Worm (Caenorhabditis elegans) whole organism, L4 larva: Measurements from ENCODE around the gene srsx-30.

Experiments
- F44E2.7 ChIP-seq: fragments of 200-800 bp; sonication (Bioruptor generic); IDR thresholded peaks from 2 replicates; pipeline ENCODE4 v2.1.2; 2022; ENCODE audit warnings: missing genetic modification characterization, missing compliant biosample characterization
- R02D3.7 ChIP-seq: fragments of 150-350 bp; sonication (generic microtip); optimal IDR thresholded peaks from 3 replicates; lab custom pipeline; 2014; ENCODE audit warnings: missing biosample characterization, missing genetic modification characterization
- T26A8.4 ChIP-seq: fragments of 200-800 bp; sonication (Bioruptor generic); IDR thresholded peaks from 2 replicates; pipeline ENCODE4 v1.3.6; 2022; ENCODE audit warnings: missing genetic modification characterization, missing compliant biosample characterization
- Y105C5A.15 ChIP-seq: fragments of 200-800 bp; sonication (Bioruptor generic); IDR thresholded peaks from 2 replicates; pipeline ENCODE4 v1.3.6; 2022; ENCODE audit warnings: missing genetic modification characterization, missing compliant biosample characterization
- Y5F2A.4 ChIP-seq: fragments of 200-800 bp; sonication (Bioruptor generic); optimal IDR thresholded peaks from 2 replicates; lab custom pipeline; 2018; ENCODE audit warnings: mild to moderate bottlenecking, missing genetic modification characterization, missing compliant biosample characterization
- aha-1 ChIP-seq: fragments of 150-350 bp; peaks from one replicate; lab custom pipeline; 2014; ENCODE audit warnings: missing biosample characterization, missing genetic modification characterization
- ceh-28 ChIP-seq: fragments of 150-350 bp; optimal IDR thresholded peaks from 2 replicates; lab custom pipeline; 2014; ENCODE audit warnings: missing biosample characterization, missing genetic modification reagents, missing genetic modification characterization
- ceh-32 ChIP-seq: sonication (generic microtip); optimal IDR thresholded peaks from 2 replicates; lab custom pipeline; 2016; ENCODE audit warnings: mild to moderate bottlenecking, missing genetic modification characterization, missing compliant biosample characterization; ENCODE audit not compliant: poor library complexity
- ceh-82 ChIP-seq: sonication (generic microtip); optimal IDR thresholded peaks from 2 replicates; lab custom pipeline; 2017; ENCODE audit warnings: missing biosample characterization, missing genetic modification characterization
- cey-2 ChIP-seq: sonication (generic microtip); optimal IDR thresholded peaks from 3 replicates; lab custom pipeline; 2017; ENCODE audit warnings: missing genetic modification characterization, mild to moderate bottlenecking, missing compliant biosample characterization, antibody characterized with exemption, borderline replicate concordance; ENCODE audit not compliant: insufficient read depth
- daf-12 ChIP-seq: fragments of 150-350 bp; optimal IDR thresholded peaks from 2 replicates; lab custom pipeline; 2014; ENCODE audit warnings: missing biosample characterization, missing genetic modification reagents, missing genetic modification characterization
- daf-16 ChIP-seq, 3 experiments: sonication (generic microtip); optimal IDR thresholded peaks; 2 replicates each; lab custom pipeline; 2016 to 2017; ENCODE audit warnings: missing genetic modification characterization in 3 of 3, missing genetic modification reagents in 3 of 3, mild to moderate bottlenecking in 2 of 3, missing compliant biosample characterization in 2 of 3, missing biosample characterization in 1 of 3, moderate library complexity in 1 of 3
- daf-19 ChIP-seq: fragments of 200-800 bp; sonication (Bioruptor generic); conservative IDR thresholded peaks from 2 replicates; pipeline ENCODE4 v1.3.6; 2022; ENCODE audit warnings: missing genetic modification characterization, missing compliant biosample characterization
- dmd-9 ChIP-seq: fragments of 200-800 bp; sonication (Bioruptor generic); IDR thresholded peaks from 2 replicates; pipeline ENCODE4 v1.3.6; 2022; ENCODE audit warnings: missing genetic modification reagents, missing genetic modification characterization, missing compliant biosample characterization
- duxl-1 ChIP-seq: sonication (generic microtip); optimal IDR thresholded peaks from 2 replicates; lab custom pipeline; 2016; ENCODE audit warnings: mild to moderate bottlenecking, missing genetic modification characterization, moderate library complexity, missing compliant biosample characterization; ENCODE audit not compliant: poor library complexity
- dve-1 ChIP-seq: sonication (generic microtip); optimal IDR thresholded peaks from 2 replicates; lab custom pipeline; 2017; ENCODE audit warnings: antibody characterized with exemption, mild to moderate bottlenecking, missing genetic modification characterization, missing compliant biosample characterization; ENCODE audit not compliant: insufficient read depth
- fkh-10 ChIP-seq: fragments of 150-350 bp; optimal IDR thresholded peaks from 2 replicates; lab custom pipeline; 2014; ENCODE audit warnings: missing biosample characterization, missing genetic modification reagents, missing genetic modification characterization
- hif-1 ChIP-seq, 2 experiments: sonication (generic microtip); optimal IDR thresholded peaks; 2 replicates each; lab custom pipeline; 2016 to 2017; ENCODE audit warnings: missing compliant biosample characterization in 2 of 2, missing genetic modification characterization in 2 of 2, missing genetic modification reagents in 2 of 2, missing genotype in 2 of 2, mild to moderate bottlenecking in 1 of 2
- hlh-11 ChIP-seq: fragments of 200-800 bp; sonication (Bioruptor generic); optimal IDR thresholded peaks from 2 replicates; lab custom pipeline; 2018; ENCODE audit warnings: mild to moderate bottlenecking, missing genetic modification characterization, missing compliant biosample characterization
- hlh-30 ChIP-seq: sonication (generic microtip); optimal IDR thresholded peaks from 2 replicates; lab custom pipeline; 2017; ENCODE audit warnings: antibody characterized with exemption, mild to moderate bottlenecking, missing genetic modification characterization, missing compliant biosample characterization; ENCODE audit not compliant: insufficient read depth
- lim-7 ChIP-seq: fragments of 200-800 bp; sonication (Bioruptor generic); IDR thresholded peaks from 2 replicates; pipeline ENCODE4 v1.3.6; 2022; ENCODE audit warnings: missing genetic modification characterization, missing compliant biosample characterization
- lin-1 ChIP-seq: fragments of 200-800 bp; sonication (Bioruptor generic); IDR thresholded peaks from 2 replicates; pipeline ENCODE4 v1.3.6; 2022; ENCODE audit warnings: missing genetic modification reagents, missing genetic modification characterization, missing compliant biosample characterization
- lin-15B ChIP-seq: fragments of 150-350 bp; sonication (generic microtip); optimal IDR thresholded peaks from 3 replicates; lab custom pipeline; 2014; ENCODE audit warnings: missing biosample characterization, missing genetic modification characterization
- lsy-2 ChIP-seq, 2 experiments: fragments of 150-350 bp in 1 of 2; sonication (generic microtip) in 1 of 2; optimal IDR thresholded peaks; 2 replicates each; lab custom pipeline; 2014 to 2017; ENCODE audit warnings: missing biosample characterization in 2 of 2, missing genetic modification characterization in 2 of 2
- madf-9 ChIP-seq: fragments of 200-800 bp; sonication (Bioruptor generic); conservative IDR thresholded peaks from 2 replicates; pipeline ENCODE4 v1.3.6; 2022; ENCODE audit warnings: missing genetic modification reagents, missing genetic modification characterization, missing compliant biosample characterization
- mdl-1 ChIP-seq, 2 experiments: fragments of 150-350 bp in 1 of 2; sonication (generic microtip) in 1 of 2; optimal IDR thresholded peaks; 2 replicates each; lab custom pipeline; 2014 to 2017; ENCODE audit warnings: missing biosample characterization in 2 of 2, missing genetic modification characterization in 2 of 2
- mxl-3 ChIP-seq: fragments of 200-800 bp; sonication (Bioruptor generic); optimal IDR thresholded peaks from 2 replicates; lab custom pipeline; 2018; ENCODE audit warnings: mild to moderate bottlenecking, missing genetic modification characterization, missing compliant biosample characterization
- nhr-237 ChIP-seq: sonication (generic microtip); optimal IDR thresholded peaks from 2 replicates; lab custom pipeline; 2017; ENCODE audit warnings: missing biosample characterization, missing genetic modification characterization
- nhr-28 ChIP-seq: fragments of 150-350 bp; optimal IDR thresholded peaks from 2 replicates; lab custom pipeline; 2014; ENCODE audit warnings: missing biosample characterization, missing genetic modification characterization
- nhr-41 ChIP-seq: fragments of 200-800 bp; sonication (Bioruptor generic); IDR thresholded peaks from 2 replicates; pipeline ENCODE4 v1.3.6; 2022; ENCODE audit warnings: missing genetic modification reagents, missing genetic modification characterization, missing compliant biosample characterization
- nhr-48 ChIP-seq: sonication (generic microtip); optimal IDR thresholded peaks from 2 replicates; lab custom pipeline; 2016; ENCODE audit warnings: mild to moderate bottlenecking, missing genetic modification characterization, missing compliant biosample characterization
- php-3 ChIP-seq: fragments of 200-800 bp; sonication (Bioruptor generic); IDR thresholded peaks from 2 replicates; pipeline ENCODE4 v1.3.6; 2022; ENCODE audit warnings: missing genetic modification reagents, missing genetic modification characterization, missing compliant biosample characterization
- pqm-1 ChIP-seq: sonication (generic microtip); optimal IDR thresholded peaks from 2 replicates; lab custom pipeline; 2017; ENCODE audit warnings: missing biosample characterization, missing genetic modification characterization
- skn-1 ChIP-seq: fragments of 150-350 bp; optimal IDR thresholded peaks from 2 replicates; lab custom pipeline; 2014; ENCODE audit warnings: missing biosample characterization, missing genetic modification characterization
- spr-3 ChIP-seq: fragments of 200-800 bp; sonication (Bioruptor generic); optimal IDR thresholded peaks from 2 replicates; lab custom pipeline; 2018; ENCODE audit warnings: mild to moderate bottlenecking, missing genetic modification characterization, missing compliant biosample characterization
- tra-1 ChIP-seq: fragments of 200-800 bp; sonication (Bioruptor generic); IDR thresholded peaks from 2 replicates; pipeline ENCODE4 v1.3.6; 2022; ENCODE audit warnings: missing genetic modification reagents, missing genetic modification characterization, missing compliant biosample characterization
- unc-62 ChIP-seq, 3 experiments: fragments of 150-350 bp in 1 of 3; sonication (generic microtip); optimal IDR thresholded peaks in 2 of 3; peaks in 1 of 3; 1 replicate in 1 of 3; 2 replicates in 2 of 3; lab custom pipeline; 2014 to 2017; ENCODE audit warnings: missing biosample characterization in 3 of 3, missing genetic modification characterization in 3 of 3, missing genetic modification reagents in 3 of 3, missing genotype in 1 of 3
- zag-1 ChIP-seq: fragments of 150-350 bp; optimal IDR thresholded peaks from 2 replicates; lab custom pipeline; 2014; ENCODE audit warnings: missing biosample characterization, missing genetic modification characterization
- zfp-2 ChIP-seq: sonication (generic microtip); optimal IDR thresholded peaks from 2 replicates; lab custom pipeline; 2016; ENCODE audit warnings: mild to moderate bottlenecking, missing genetic modification characterization, missing compliant biosample characterization
- ztf-7 ChIP-seq: fragments of 150-350 bp; optimal IDR thresholded peaks from 2 replicates; lab custom pipeline; 2014; ENCODE audit warnings: missing biosample characterization, missing genetic modification characterization

srsx-30 gene

DNA sequence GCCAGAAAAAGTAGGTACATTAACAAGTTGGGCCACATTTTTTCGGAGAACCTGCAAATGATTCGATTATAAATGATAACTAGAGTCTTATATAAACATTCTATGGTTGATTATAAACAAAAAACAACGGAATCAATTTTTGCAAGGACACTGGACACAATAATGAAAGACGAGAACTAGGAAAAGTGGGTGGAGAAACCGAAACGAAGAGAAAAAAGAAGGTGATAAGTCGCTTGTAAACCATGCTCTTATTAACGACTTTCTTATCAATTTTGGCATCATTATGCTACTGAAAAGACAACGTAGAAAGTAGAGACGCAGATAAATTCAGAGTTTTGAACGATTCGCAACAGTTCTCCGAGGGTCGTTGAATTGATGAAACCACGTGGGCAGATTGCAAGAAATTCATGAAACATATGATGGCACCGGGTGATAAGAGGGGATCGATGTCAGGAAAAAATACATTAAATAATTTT is 31.5 kb downstream of the srsx-30 start, which contains the start of gene ZK856.5:
TSS of gene ZK856.5 (minus strand) at position 51 of the 476 bp plus-strand sequence.
- TF ChIP-seq daf-16 (GFP tag; optimal IDR thresholded peaks at IDR 0.05; lab: Kevin White, UChicago) (no peak), daf-16 (tag; optimal IDR thresholded peaks at IDR 0.05; lab: Kevin White, UChicago) (peak; percentile 69), hlh-11 (tag; lab: Kevin White, UChicago) (peak; percentile 85), mxl-3 (GFP tag; lab: Kevin White, UChicago) (peak; percentile 73), pqm-1 (peak; percentile 76), hlh-30 (tag; lab: Kevin White, UChicago) (peak; percentile 21), T26A8.4 (GFP tag; lab: Robert Waterston, UW) (no peak), fkh-10 (GFP tag; lab: Kevin White, UChicago) (no peak), nhr-28 (peak; percentile 59), zag-1 (tag; lab: Kevin White, UChicago) (no peak), nhr-48 (tag; lab: Kevin White, UChicago) (peak; percentile 3), tra-1 (peak; percentile 34; the same call in 1 of the 2 replicates), php-3 (GFP tag; lab: Robert Waterston, UW) (peak; percentile 95), dve-1 (peak; percentile 67), mdl-1 (tag; optimal IDR thresholded peaks at IDR 0.05; lab: Kevin White, UChicago) (peak in 1 of 2 experiments; percentile 37)

DNA sequence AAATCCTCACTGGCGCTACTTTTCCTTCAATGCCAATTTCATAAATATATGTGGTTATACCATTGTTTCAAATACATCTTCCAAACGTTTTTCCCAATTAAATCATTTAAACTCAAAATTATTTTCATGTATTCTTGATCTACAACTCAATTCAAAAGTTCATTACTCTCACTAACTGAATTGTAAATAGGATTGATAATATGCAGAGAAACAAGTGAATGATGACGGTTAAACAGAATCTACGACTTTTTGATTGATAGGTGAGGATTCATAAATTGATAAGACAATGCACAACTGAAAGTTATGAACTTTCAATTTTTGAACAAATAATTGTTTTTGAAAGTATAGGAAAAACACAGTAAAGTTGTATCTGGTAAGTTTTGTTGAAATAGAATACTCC is 32.6 kb downstream of the srsx-30 start:
- TF ChIP-seq aha-1 (tag; lab: Kevin White, UChicago) (peak; percentile 41), T26A8.4 (GFP tag; lab: Robert Waterston, UW) (no peak), nhr-41 (GFP tag; lab: Robert Waterston, UW) (no peak), nhr-28 (peak; percentile 23), php-3 (GFP tag; lab: Robert Waterston, UW) (peak; percentile 14; the same call in 1 of the 2 replicates), pqm-1 (peak; percentile 11), unc-62 (GFP tag; optimal IDR thresholded peaks at IDR 0.05 in 1 of 2; lab: Kevin White, UChicago) (peak in 1 of 2 experiments; percentile 13), unc-62 (tag; optimal IDR thresholded peaks at IDR 0.05; lab: Kevin White, UChicago) (no peak), daf-16 (GFP tag; optimal IDR thresholded peaks at IDR 0.05; lab: Kevin White, UChicago) (no peak), daf-16 (tag; optimal IDR thresholded peaks at IDR 0.05; lab: Kevin White, UChicago) (peak; percentile 91)

DNA sequence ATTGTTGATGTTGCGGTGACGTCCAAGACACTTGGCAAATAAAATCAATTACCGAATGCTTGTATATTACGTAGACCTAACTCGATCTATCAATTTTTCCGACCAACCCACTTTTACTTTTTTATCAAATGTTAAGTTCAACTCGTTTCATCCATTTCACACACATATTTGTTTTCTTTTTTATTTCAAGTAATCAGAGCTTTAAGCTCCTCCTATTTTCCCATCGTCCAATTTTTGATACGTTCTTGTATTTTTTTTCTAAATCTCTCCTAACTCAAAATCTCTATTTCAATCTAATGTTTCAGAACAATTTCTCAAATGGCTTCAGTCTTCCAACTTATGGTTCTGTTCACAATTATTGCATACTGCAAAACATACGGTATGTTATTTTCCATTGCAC is 39.8 kb downstream of the srsx-30 start, which contains the start of gene ZK856.6:
TSS of gene ZK856.6 (plus strand) at position 301 of the 400 bp plus-strand sequence.
- TF ChIP-seq hif-1 (tag; optimal IDR thresholded peaks at IDR 0.05; lab: Kevin White, UChicago) (no peak), daf-19 (GFP tag; lab: Robert Waterston, UW) (no peak), lim-7 (GFP tag; lab: Robert Waterston, UW) (no peak), cey-2 (tag; lab: Kevin White, UChicago) (no peak), ceh-32 (tag; lab: Kevin White, UChicago) (no peak), dve-1 (no peak), madf-9 (no peak), Y105C5A.15 (GFP tag; lab: Robert Waterston, UW) (no peak), ceh-82 (tag; lab: Kevin White, UChicago) (no peak)

DNA sequence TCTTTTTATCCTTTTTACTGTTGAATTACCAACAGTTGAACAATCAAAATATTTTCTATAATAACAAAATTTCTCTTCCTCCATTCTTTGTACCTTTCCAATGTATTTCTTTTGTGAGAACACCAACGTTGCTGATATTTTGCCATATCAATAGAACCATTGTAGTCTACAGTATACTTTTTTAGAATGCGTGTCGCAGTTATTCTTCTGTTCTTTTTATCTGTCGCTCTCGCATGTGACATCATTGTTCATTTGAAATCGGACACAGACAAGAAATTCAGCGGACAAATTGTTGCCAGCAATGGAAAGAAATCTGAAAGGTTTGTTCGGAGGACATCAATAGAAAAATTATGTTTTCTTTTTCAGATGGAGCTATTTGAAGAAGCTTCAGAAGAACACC is 43.3 kb downstream of the srsx-30 start, which contains the start of gene ZK856.7:
TSS of gene ZK856.7 (plus strand) at position 186 of the 400 bp plus-strand sequence.
- TF ChIP-seq mdl-1 (tag; optimal IDR thresholded peaks at IDR 0.05; lab: Kevin White, UChicago) (peak in 1 of 2 experiments; percentile 18), ceh-28 (tag; lab: Kevin White, UChicago) (no peak), php-3 (GFP tag; lab: Robert Waterston, UW) (no peak), lsy-2 (tag; optimal IDR thresholded peaks at IDR 0.05; lab: Kevin White, UChicago) (peak in 1 of 2 experiments; percentile 46), duxl-1 (no peak), spr-3 (GFP tag; lab: Kevin White, UChicago) (no peak), R02D3.7 (no peak), ceh-82 (tag; lab: Kevin White, UChicago) (no peak), aha-1 (tag; lab: Kevin White, UChicago) (peak; percentile 8), ztf-7 (tag; lab: Kevin White, UChicago) (no peak), Y5F2A.4 (GFP tag; lab: Kevin White, UChicago) (no peak), nhr-28 (peak; percentile 82), nhr-237 (tag; lab: Kevin White, UChicago) (no peak), dmd-9 (0 out of 2 replicates have a peak, but pooled peaks have one; percentile 42), zag-1 (tag; lab: Kevin White, UChicago) (no peak), Y105C5A.15 (GFP tag; lab: Robert Waterston, UW) (no peak), zfp-2 (no peak), dve-1 (peak; percentile 51), nhr-48 (tag; lab: Kevin White, UChicago) (no peak), unc-62 (GFP tag; optimal IDR thresholded peaks at IDR 0.05 in 1 of 2; lab: Kevin White, UChicago) (peak in 1 of 2 experiments; percentile 73), unc-62 (tag; optimal IDR thresholded peaks at IDR 0.05; lab: Kevin White, UChicago) (no peak), lin-15B (tag; lab: Kevin White, UChicago) (no peak), lin-1 (GFP tag; lab: Robert Waterston, UW) (no peak), skn-1 (tag; lab: Kevin White, UChicago) (no peak), daf-12 (tag; lab: Kevin White, UChicago) (no peak), F44E2.7 (no peak)
